Fruit fly (Drosophila melanogaster) whole organism: ENCODE results near the gene CG15330.
A peak's percentile ranks its signal among the peaks of the same experiment; 100 is the strongest.

ENCODE experiments used
- CG8478 ChIP-seq: fragments of >200 bp; optimal IDR thresholded peaks from 2 replicates; lab custom pipeline; 2018; ENCODE audit warnings: inconsistent platforms
- Dll ChIP-seq: fragments of >200 bp; optimal IDR thresholded peaks from 2 replicates; lab custom pipeline; 2017
- EcR ChIP-seq, 2 experiments: fragments of >200 bp; optimal IDR thresholded peaks; 2 replicates each; lab custom pipeline; 2017; ENCODE audit warnings: missing biosample characterization in 2 of 2, missing genetic modification characterization in 2 of 2, missing genetic modification reagents in 2 of 2
- pan ChIP-seq: fragments of >200 bp; optimal IDR thresholded peaks from 2 replicates; lab custom pipeline; 2017
- psq ChIP-seq: fragments of >200 bp; optimal IDR thresholded peaks from 2 replicates; lab custom pipeline; 2017
- usp ChIP-seq: fragments of >200 bp; optimal IDR thresholded peaks from 2 replicates; lab custom pipeline; 2017; ENCODE audit warnings: missing biosample characterization, missing genetic modification characterization, mixed read lengths

CG15330 gene

DNA sequence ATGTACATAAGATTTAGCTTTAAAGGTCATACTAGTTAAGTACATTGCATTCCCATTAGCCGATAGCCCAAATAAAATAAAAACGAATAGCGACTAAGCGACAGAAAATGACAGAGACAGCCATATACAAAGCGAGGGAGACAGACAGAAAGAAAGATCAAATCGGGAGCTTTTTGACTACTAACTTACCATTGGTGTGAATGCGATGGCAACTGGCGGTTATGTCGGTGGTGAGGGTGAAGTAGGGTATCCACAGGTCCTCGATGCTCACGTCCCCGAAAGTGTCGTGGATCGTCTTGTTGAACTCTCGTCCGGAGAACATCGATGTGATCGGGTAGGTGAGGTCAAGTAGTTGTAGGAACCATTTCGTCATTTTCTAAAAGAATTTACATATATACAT, 5.1 kb downstream of the CG15330 start:
- TF ChIP-seq CG8478 (lab: Kevin White, UChicago) (no peak), Dll (no peak), EcR (GFP tag; optimal IDR thresholded peaks at IDR 0.05; lab: Kevin White, UChicago) (no peak), psq (no peak), pan (lab: Kevin White, UChicago) (no peak)

DNA sequence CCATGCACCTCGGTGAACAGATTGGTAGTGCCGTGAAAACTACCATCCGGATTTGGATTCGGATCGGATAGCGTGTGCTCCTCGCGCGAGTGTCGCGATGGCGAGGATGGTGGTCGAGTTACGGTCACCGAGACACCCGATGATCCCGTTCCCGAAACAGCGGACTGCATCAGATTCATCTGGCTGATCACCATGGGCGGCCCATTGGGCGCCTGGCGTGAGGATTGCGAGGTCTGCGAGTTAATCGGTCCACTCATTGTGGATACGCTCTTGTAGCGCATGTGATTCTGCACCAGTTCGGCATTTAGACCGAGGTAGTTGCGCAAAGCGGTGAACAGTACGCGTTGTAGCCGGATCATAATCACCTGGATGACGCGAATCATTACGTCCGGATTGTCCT, 7.9 kb downstream of the CG15330 start, which contains the start of gene sn:
sn (plus strand) TSS at position 301 of the 400 bp plus-strand sequence.
- TF ChIP-seq CG8478 (lab: Kevin White, UChicago) (no peak), psq (no peak), pan (lab: Kevin White, UChicago) (no peak), Dll (no peak), EcR (GFP tag; optimal IDR thresholded peaks at IDR 0.05; lab: Kevin White, UChicago) (no peak), usp (no peak)

DNA sequence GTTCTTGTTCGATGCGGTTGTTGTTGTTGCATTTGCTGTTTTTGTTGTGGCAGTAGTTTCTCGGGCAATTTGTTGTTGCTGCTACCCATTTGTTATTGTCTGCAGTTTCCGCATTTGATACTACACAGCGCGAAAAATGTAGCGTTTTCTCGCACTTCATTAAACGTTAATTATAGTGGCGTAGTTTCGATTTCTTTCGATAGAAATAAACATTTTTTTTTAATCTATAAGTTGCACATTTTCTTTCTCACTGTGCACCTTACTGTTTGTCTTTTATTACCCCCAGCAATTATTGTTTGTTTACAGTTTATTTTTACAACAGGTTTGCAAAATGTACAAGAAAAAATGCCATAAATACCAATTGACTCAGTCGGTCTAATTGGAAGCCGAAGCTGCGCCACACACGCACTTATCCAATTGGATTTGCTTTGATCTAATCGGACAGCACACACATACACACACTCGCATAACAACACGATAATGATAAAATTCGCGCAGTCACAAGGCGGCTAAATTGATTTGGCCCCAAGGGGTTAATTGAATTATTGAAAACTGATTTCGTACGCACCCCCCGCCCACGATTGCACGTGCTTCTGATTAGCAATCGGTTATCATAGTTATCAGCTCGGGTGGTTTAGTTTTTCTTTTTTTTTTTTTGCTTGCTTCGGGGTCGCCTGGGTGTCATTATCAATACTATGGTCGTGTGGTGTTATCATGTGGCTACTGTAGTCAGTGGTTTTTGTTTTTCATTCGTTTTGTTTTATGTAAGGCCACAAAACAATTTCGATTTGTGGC, 10.1 kb downstream of the CG15330 start:
- TF ChIP-seq EcR (GFP tag; optimal IDR thresholded peaks at IDR 0.05; lab: Kevin White, UChicago) = no peak
- no peak for TF ChIP-seq Dll
- TF ChIP-seq pan (lab: Kevin White, UChicago) = no peak
- no peak for TF ChIP-seq usp
- TF ChIP-seq psq = no peak

DNA sequence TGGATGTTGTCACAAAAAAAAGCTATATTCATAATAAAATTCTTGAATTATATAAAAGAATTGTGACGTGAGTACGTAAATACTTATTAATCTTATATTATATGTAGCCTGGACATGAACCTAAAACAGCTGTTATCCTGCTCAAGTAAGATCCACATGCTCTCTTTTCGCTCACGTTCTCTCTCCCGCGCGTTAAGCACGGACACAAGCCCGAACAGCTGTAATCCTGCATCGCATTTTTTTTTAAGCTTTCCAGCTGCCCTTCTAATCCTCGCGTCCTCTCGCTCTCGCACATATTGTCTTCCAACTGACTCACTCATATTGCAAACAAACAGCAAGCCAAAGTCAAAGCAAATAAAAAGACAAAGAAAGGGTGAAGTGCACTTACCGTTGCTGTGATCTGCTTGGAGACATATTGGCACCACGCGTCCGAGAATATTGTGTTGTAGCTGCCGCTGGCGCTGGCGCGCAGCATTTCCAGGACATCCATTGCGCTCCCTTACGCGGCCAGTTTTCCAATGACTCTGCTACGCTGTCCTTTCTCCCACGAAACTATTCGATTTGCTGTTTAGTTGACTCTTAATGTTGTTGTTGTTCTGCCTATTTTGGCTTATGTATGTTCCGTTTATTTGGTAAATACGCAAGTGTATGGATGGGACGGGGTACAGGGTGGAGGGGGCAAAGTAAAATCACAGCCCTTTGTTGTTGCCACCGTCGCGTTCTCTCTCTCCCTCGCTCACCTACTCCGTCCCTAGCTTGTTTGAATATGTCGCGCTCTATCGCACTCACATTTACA, 11.4 kb downstream of the CG15330 start:
- TF ChIP-seq EcR (GFP tag; optimal IDR thresholded peaks at IDR 0.05; lab: Kevin White, UChicago) (no peak), psq (no peak), CG8478 (lab: Kevin White, UChicago) (no peak)

DNA sequence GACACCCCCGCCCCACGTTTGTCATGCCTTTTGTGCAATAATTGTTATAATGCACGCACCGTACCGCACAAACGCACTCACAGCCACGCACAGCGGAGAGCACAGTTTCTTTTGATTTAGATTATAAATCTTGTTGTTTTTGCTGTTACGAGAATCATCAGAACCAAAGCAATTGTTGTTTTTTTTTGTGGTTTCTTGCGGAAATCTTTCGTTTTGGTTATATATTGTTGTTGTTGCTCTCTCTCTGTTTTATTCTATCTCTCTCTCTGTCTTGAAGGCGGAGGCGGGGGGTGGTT, 11.9 kb downstream of the CG15330 start:
- TF ChIP-seq EcR (GFP tag; optimal IDR thresholded peaks at IDR 0.05; lab: Kevin White, UChicago) = no peak
- no peak for TF ChIP-seq usp
- TF ChIP-seq Dll = no peak
- no peak for TF ChIP-seq CG8478 (lab: Kevin White, UChicago)
- TF ChIP-seq pan (lab: Kevin White, UChicago) = no peak

DNA sequence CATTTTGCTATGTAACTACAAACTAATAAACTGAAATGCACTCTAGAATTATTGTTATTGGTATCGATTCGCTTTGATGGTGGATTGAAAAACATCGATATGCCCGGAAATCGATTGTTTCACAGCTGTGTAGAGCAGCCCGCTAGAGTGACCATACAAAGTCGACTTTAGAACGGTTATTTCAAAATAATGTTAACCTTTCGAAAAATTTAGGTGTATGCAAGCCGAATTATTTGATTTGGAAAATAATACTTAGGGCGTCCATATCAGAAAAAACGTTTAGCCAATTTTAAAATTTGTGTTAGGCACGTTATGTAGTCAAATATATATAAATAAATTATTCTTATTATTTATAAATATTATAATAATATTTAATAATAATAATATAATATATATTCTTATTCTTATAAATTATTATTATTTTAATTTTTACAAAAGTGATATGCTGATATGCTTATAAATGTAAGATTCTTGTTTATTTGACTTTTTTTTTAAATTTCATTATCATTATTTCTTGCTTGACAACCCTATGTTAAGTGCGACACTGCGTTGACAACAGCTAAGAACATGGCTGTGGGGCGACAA, 12.4 kb downstream of the CG15330 start, which contains the start of gene sws:
sws (minus strand) TSS at position 22 of the 585 bp plus-strand sequence.
- TF ChIP-seq Dll (no peak), EcR (GFP tag; optimal IDR thresholded peaks at IDR 0.05; lab: Kevin White, UChicago) (no peak)

DNA sequence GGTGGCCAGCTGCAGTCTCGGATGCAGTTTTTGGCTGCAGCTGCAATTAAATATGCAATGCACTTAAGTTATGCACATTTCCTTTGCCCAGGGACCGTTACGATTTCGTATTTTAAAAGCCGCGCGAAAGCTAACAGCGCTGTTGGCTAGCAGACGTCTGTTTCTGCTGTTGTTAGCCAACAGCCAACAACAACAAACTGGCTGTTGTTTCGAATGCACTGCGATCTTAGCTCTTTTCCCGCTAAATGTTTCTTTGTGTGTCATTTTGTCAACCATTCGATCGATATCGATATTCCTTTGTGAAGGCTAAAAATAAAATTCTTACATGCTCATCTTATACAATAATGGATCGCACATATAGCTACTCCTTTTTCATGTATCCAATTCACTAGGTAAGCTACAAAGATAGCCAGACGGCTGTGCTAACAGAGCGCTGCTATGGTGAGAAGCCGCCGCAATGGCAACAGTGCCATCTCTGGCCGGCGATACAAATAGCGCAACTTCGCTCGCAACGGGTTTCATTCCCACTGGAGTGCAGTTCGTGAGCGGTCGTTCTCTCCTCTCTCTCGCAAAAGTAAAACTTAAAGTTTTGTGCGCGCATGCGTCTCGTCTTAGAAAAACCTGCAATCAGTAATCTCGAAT, 13.4 kb downstream of the CG15330 start:
- TF ChIP-seq Dll = no peak
- no peak for TF ChIP-seq usp
- no peak for TF ChIP-seq CG8478 (lab: Kevin White, UChicago)
- no peak for TF ChIP-seq pan (lab: Kevin White, UChicago)

DNA sequence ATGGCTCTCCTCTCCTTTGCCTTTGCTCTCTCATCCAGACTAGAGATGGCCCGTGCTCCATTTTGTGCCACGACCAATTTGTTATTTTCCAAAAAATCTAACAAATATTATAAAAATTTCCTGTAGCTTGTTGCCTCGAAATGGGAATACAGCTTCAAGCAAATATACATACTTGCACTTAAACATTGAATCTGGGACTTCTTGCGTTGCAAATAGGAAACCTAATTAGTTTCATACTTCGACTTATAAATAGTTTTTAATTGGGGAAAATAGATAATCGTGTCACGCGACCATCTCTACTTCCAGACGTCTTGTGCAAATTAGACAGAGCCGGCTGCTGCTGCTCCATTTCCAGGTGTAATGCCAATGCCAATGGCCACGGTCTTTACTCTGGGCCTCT, 14.5 kb downstream of the CG15330 start:
- no peak for TF ChIP-seq Dll

DNA sequence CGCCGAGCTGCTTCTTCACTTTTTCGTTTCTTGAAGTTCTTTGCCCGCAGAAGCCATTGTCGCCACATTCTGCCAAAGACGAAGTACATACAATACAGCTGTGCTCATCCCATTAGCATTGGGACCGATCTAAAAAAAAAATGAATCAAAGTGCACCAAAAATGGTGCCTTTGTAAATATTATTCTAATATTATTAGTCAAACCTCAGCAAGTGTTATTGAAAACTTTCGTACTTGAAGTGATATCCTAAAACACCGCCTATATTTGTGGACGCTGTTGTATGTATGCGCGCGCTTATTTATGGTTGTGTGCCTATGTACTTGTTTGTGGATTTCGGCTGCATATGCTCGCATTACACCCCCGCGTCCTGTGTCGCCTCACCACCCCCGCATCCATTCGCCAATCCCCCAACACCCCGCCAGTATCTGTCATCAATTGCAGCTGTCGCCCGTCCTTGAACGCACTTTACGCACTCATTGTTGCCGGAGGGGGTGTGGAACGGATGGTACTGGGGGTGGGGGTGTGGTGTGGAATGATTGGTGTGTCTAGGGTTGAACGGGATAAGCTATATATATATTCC, 16.6 kb downstream of the CG15330 start:
- TF ChIP-seq pan (lab: Kevin White, UChicago) = no peak
- no peak for TF ChIP-seq Dll
- TF ChIP-seq usp = no peak
- TF ChIP-seq CG8478 (lab: Kevin White, UChicago) = no peak
- TF ChIP-seq psq = no peak
- no peak for TF ChIP-seq EcR (GFP tag; optimal IDR thresholded peaks at IDR 0.05; lab: Kevin White, UChicago)

DNA sequence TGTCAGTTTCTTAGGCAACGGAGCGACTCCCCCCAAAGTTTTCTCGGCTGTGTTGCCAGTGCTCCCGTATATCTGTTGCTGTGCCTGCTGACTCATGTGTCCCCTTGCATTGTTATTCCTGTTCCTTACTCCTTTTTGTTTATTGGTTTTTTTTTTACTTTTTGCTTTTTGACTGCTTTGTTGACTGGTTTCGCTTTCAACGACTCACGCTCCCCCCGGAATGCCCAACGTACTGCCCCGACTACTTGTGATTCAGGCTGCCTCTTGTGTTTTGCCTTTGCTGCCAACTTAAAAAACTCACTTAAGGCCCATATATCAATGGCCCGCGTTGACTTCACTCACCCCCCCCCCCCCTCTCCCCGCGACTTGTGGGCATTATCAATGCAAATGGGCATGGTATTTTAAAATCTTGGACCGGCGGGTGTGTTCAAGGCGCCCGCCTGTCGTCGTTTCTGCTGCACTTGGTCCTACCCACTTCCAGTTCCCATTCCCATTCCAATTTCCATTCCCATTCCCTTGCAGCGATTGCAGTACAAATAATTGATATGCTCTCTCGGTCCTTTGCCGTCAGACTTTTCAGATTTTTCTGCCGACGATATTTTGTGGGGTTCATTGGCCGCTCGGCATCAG, 17.6 kb downstream of the CG15330 start:
- peak in 1 of 2 experiments; percentile 17 for TF ChIP-seq EcR (GFP tag; optimal IDR thresholded peaks at IDR 0.05; lab: Kevin White, UChicago)
- TF ChIP-seq CG8478 (lab: Kevin White, UChicago) = no peak

DNA sequence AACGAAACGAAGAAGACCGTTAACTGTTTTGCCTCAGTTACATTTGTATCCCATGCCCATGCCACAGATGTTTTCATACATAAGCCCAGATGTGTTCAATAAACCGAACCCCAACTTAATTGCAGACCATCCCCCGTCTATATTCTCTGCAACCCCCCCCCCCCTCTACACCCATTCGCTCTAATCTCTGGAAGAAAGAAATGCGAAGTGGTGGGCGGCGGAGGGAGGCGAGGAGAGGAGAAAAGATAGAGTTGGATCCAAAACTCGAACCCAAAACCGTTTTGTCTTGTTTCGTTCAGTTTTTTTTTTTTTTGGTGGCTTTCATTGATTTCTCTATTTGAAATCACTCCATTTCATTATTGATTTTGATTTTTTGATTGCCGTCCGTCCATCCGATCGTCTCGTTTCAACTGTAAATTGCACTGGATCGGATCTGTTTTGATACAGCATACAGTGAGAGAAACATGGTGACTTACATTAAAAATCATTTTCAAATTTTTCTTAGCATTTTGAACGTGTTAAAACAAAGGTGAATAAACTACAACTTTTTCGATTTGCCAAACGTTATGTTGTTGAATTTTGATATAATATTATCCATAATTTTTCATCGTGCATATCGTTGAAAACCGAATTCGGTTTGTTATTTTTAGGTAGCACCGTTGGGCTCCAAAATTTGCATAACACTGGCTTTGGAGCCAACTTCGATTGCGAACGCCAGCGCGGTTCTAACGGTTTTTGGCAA, 19.8 kb downstream of the CG15330 start:
- TF ChIP-seq pan (lab: Kevin White, UChicago) = no peak
- no peak for TF ChIP-seq Dll
- TF ChIP-seq EcR (GFP tag; optimal IDR thresholded peaks at IDR 0.05; lab: Kevin White, UChicago) = no peak
- no peak for TF ChIP-seq psq
- no peak for TF ChIP-seq usp
- no peak for TF ChIP-seq CG8478 (lab: Kevin White, UChicago)
